Worm (Caenorhabditis elegans): ENCODE results near the gene rpl-9.
A peak's percentile ranks its signal among the peaks of the same experiment; 100 is the strongest.

The rpl-9 gene

ce11 chrIII:7584131-7584646, 11.6 kb upstream of the rpl-9 start, which contains the start of gene cup-5 (continued):
- peak; percentile 90 for TF ChIP-seq athp-1 (tag; optimal IDR thresholded peaks at IDR 0.05)
- no peak for TF ChIP-seq C06A6.2 (GFP tag; conservative IDR thresholded peaks at IDR 0.05)
- peak; percentile 37 for TF ChIP-seq F23B12.7 (tag; optimal IDR thresholded peaks at IDR 0.05; ENCODE audit: insufficient read depth)
- TF ChIP-seq snpc-4 (GFP tag; optimal IDR thresholded peaks at IDR 0.05): peak; percentile 9
- TF ChIP-seq snpc-4 (tag; optimal IDR thresholded peaks at IDR 0.05): no peak
- no peak for TF ChIP-seq lsy-27 (tag; optimal IDR thresholded peaks at IDR 0.05; ENCODE audit: borderline replicate concordance, insufficient read depth)
- no peak for TF ChIP-seq hsf-1 (GFP tag; IDR thresholded peaks at IDR 0.05)
- peak; percentile 26 for TF ChIP-seq lin-54 (GFP tag; optimal IDR thresholded peaks at IDR 0.05)
- TF ChIP-seq ztf-18 (tag; optimal IDR thresholded peaks at IDR 0.05): peak; percentile 24
- TF ChIP-seq F52B5.7 (tag; optimal IDR thresholded peaks at IDR 0.05): no peak
- no peak for TF ChIP-seq ceh-27 (GFP tag; optimal IDR thresholded peaks at IDR 0.05)
- peak; percentile 81 for TF ChIP-seq lsl-1 (GFP tag; optimal IDR thresholded peaks at IDR 0.05)
- no peak for TF ChIP-seq nhr-27 (tag; optimal IDR thresholded peaks at IDR 0.05)
- no peak for TF ChIP-seq attf-5 (GFP tag; optimal IDR thresholded peaks at IDR 0.05)
- TF ChIP-seq D2030.7 (GFP tag; IDR thresholded peaks at IDR 0.05): peak; percentile 45; the same call in 1 of the 2 replicates
- peak; percentile 47 for TF ChIP-seq nhr-80 (tag; optimal IDR thresholded peaks at IDR 0.05)
- TF ChIP-seq Y56A3A.18 (GFP tag; IDR thresholded peaks at IDR 0.05): no peak
- TF ChIP-seq Y53F4B.3 (GFP tag; IDR thresholded peaks at IDR 0.05): no peak
- no peak for TF ChIP-seq F55B11.4 (tag; optimal IDR thresholded peaks at IDR 0.05; ENCODE audit: borderline replicate concordance, insufficient read depth)
- TF ChIP-seq hrde-1 (tag; optimal IDR thresholded peaks at IDR 0.05; ENCODE audit: borderline replicate concordance): no peak
- TF ChIP-seq madf-10 (tag; optimal IDR thresholded peaks at IDR 0.05): no peak

ce11 chrIII:7582885-7583284, 10.3 kb upstream of the rpl-9 start, which contains the start of gene R13A5.10:
R13A5.10 (minus strand) TSS chrIII:7582985.
- TF ChIP-seq snpc-3.4 (tag; optimal IDR thresholded peaks at IDR 0.05): no peak
- TF ChIP-seq lsy-27 (tag; optimal IDR thresholded peaks at IDR 0.05; ENCODE audit: borderline replicate concordance, insufficient read depth): no peak
- TF ChIP-seq egl-18 (GFP tag; IDR thresholded peaks at IDR 0.05): no peak
- TF ChIP-seq T07F8.4 (tag; optimal IDR thresholded peaks at IDR 0.05): no peak
- no peak for TF ChIP-seq ztf-22 (GFP tag; optimal IDR thresholded peaks at IDR 0.05)
- no peak for TF ChIP-seq rcor-1 (GFP tag; IDR thresholded peaks at IDR 0.05)
- TF ChIP-seq ZK185.1 (tag; optimal IDR thresholded peaks at IDR 0.05; ENCODE audit: poor library complexity, severe bottlenecking): no peak
- TF ChIP-seq nfya-2 (GFP tag; IDR thresholded peaks at IDR 0.05): no peak
- no peak for TF ChIP-seq bed-1 (GFP tag; IDR thresholded peaks at IDR 0.05)
- no peak for TF ChIP-seq ekl-4 (GFP tag; IDR thresholded peaks at IDR 0.05)
- no peak for TF ChIP-seq pbrm-1 (GFP tag; IDR thresholded peaks at IDR 0.05)
- TF ChIP-seq F52B5.7 (tag; optimal IDR thresholded peaks at IDR 0.05): no peak
- TF ChIP-seq hrde-1 (tag; optimal IDR thresholded peaks at IDR 0.05; ENCODE audit: borderline replicate concordance): no peak
- TF ChIP-seq C06A6.2 (GFP tag; conservative IDR thresholded peaks at IDR 0.05): no peak
- no peak for TF ChIP-seq ccch-3 (GFP tag; optimal IDR thresholded peaks at IDR 0.05)
- no peak for TF ChIP-seq snpc-1.3 (tag; optimal IDR thresholded peaks at IDR 0.05; ENCODE audit: insufficient read depth)
- TF ChIP-seq snpc-1.1 (tag; optimal IDR thresholded peaks at IDR 0.05; ENCODE audit: insufficient read depth): no peak

- TF ChIP-seq B0035.1 (tag; optimal IDR thresholded peaks at IDR 0.05) (no peak), ceh-79 (tag; optimal IDR thresholded peaks at IDR 0.05) (no peak), F39B2.1 (GFP tag; IDR thresholded peaks at IDR 0.05) (no peak), aptf-2 (GFP tag; conservative IDR thresholded peaks at IDR 0.05) (no peak), K12H6.12 (tag; optimal IDR thresholded peaks at IDR 0.05) (peak; percentile 6), ama-1 (optimal IDR thresholded peaks at IDR 0.05) (no peak), ama-1 (GFP tag; optimal IDR thresholded peaks at IDR 0.05) (no peak), lin-35 (GFP tag; optimal IDR thresholded peaks at IDR 0.05) (peak in 1 of 3 experiments; percentile 12), hsf-1 (GFP tag; IDR thresholded peaks at IDR 0.05) (no peak), unc-62 (GFP tag; optimal IDR thresholded peaks at IDR 0.05) (no peak), dox-1 (GFP tag; IDR thresholded peaks at IDR 0.05) (no peak), let-607 (tag; optimal IDR thresholded peaks at IDR 0.05) (no peak), B0261.1 (tag; optimal IDR thresholded peaks at IDR 0.05) (no peak)
Measured at ce11 chrIII:7580586-7580985, 8.0 kb upstream of the rpl-9 start.

All from whole organism, young adult.